Worm (Caenorhabditis elegans) whole organism, L3 larva: ENCODE data around the gene srd-9.

Experiments
- fkh-10 ChIP-seq: sonication (generic microtip); optimal IDR thresholded peaks from 2 replicates; lab custom pipeline; 2017; ENCODE audit warnings: missing biosample characterization, missing genetic modification reagents, missing genetic modification characterization
- mdl-1 ChIP-seq: fragments of 150-350 bp; optimal IDR thresholded peaks from 2 replicates; lab custom pipeline; 2014; ENCODE audit warnings: missing biosample characterization, missing genetic modification characterization
- nhr-43 ChIP-seq: sonication (generic microtip); optimal IDR thresholded peaks from 2 replicates; lab custom pipeline; 2016; ENCODE audit warnings: mild to moderate bottlenecking, missing genetic modification characterization, missing compliant biosample characterization; ENCODE audit not compliant: poor library complexity, severe bottlenecking
- pha-4 ChIP-seq: fragments of 150-350 bp; optimal IDR thresholded peaks from 2 replicates; lab custom pipeline; 2014; ENCODE audit warnings: missing biosample characterization, missing genetic modification reagents, missing genetic modification characterization

- TF ChIP-seq fkh-10 (GFP tag; lab: Kevin White, UChicago): no peak
- no peak for TF ChIP-seq nhr-43
- TF ChIP-seq mdl-1: no peak
- TF ChIP-seq pha-4 (tag; lab: Kevin White, UChicago): no peak
These were observed 27.0 kb upstream of the srd-9 start, which contains the start of gene ceh-33 for ce11 chrV:5324566-5324965.
